Worm (Caenorhabditis elegans): ENCODE measurements around the gene dct-8.
A peak's percentile ranks its signal among the peaks of the same experiment; 100 is the strongest.

The dct-8 gene

DNA sequence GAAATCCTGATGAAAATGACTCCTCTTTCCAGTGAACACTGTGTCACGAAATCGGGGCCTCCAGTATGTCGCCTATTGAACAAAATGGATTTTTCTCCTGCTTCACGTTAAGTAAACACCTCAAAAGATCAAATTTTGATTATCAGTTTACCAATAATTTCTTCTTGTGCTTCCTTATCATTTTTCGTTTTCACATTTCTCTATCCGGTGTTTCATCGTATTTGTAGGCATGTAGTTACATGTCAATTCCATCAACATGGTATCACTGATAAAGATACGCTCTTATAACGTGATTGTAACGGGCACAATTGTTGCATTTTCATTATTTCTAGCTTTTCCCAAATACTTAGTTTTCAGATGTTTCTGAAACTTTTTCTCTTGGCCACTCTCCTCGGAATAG lies 49.6 kb downstream of the dct-8 start, which contains the start of gene clec-72:
clec-72 (plus strand) TSS at position 358 of the 400 bp plus-strand sequence.
- peak; percentile 92 for TF ChIP-seq pqm-1 (tag; optimal IDR thresholded peaks at IDR 0.05)
- peak; percentile 98 for TF ChIP-seq elt-2 (tag; optimal IDR thresholded peaks at IDR 0.05)
- TF ChIP-seq jun-1 (tag; optimal IDR thresholded peaks at IDR 0.05) = peak; percentile 84
- TF ChIP-seq skn-1 (tag; optimal IDR thresholded peaks at IDR 0.05) = peak; percentile 41
- no peak for TF ChIP-seq nhr-25 (tag; optimal IDR thresholded peaks at IDR 0.05)
